Worm (Caenorhabditis elegans): ENCODE measurements around the gene deb-1.

- TF ChIP-seq lsy-2 (tag; optimal IDR thresholded peaks at IDR 0.05) (no peak), ztf-11 (tag; optimal IDR thresholded peaks at IDR 0.05) (no peak), nhr-237 (tag; optimal IDR thresholded peaks at IDR 0.05) (no peak), sptf-1 (tag; optimal IDR thresholded peaks at IDR 0.05) (no peak), snpc-4 (tag; optimal IDR thresholded peaks at IDR 0.05) (no peak), nhr-76 (tag; optimal IDR thresholded peaks at IDR 0.05) (no peak), ces-1 (GFP tag; optimal IDR thresholded peaks at IDR 0.05) (no peak), lin-13 (tag; optimal IDR thresholded peaks at IDR 0.05) (no peak), blmp-1 (tag; optimal IDR thresholded peaks at IDR 0.05) (no peak), zip-8 (tag; optimal IDR thresholded peaks at IDR 0.05) (no peak), nhr-2 (tag; optimal IDR thresholded peaks at IDR 0.05) (no peak)
Observed at ce11 chrIV:7057677-7058076, 36.4 kb downstream of the deb-1 start, which contains the start of gene srx-50.

All from whole organism, mixed stage, embryonic.